Worm (Caenorhabditis elegans) whole organism, L1 larva: ENCODE data around the gene T19D12.9.

Source experiments
- ceh-82 ChIP-seq, 3 experiments: fragments of 150-350 bp in 1 of 3; sonication (generic microtip) in 2 of 3; optimal IDR thresholded peaks; 2 replicates each; lab custom pipeline; 2014 to 2017; ENCODE audit warnings: missing biosample characterization in 3 of 3, missing genetic modification characterization in 3 of 3
- ceh-88 ChIP-seq: fragments of 200-800 bp; sonication (Bioruptor generic); IDR thresholded peaks from 2 replicates; pipeline ENCODE4 v1.3.6; 2022; ENCODE audit warnings: missing genetic modification characterization, missing compliant biosample characterization
- dsc-1 ChIP-seq: sonication (generic microtip); optimal IDR thresholded peaks from 2 replicates; lab custom pipeline; 2016; ENCODE audit warnings: mild to moderate bottlenecking, missing genetic modification characterization, missing compliant biosample characterization
- efl-1 ChIP-seq, 4 experiments: fragments of 150-350 bp; optimal IDR thresholded peaks in 3 of 4; peaks in 1 of 4; 1 replicate in 1 of 4; 2 replicates in 3 of 4; lab custom pipeline; 2014; ENCODE audit warnings: missing biosample characterization in 2 of 4, missing genetic modification characterization in 2 of 4, missing genetic modification reagents in 2 of 4
- elt-3 ChIP-seq, 6 experiments: fragments of 150-350 bp in 1 of 6; sonication (generic microtip); optimal IDR thresholded peaks; 2 replicates each; lab custom pipeline; 2017 to 2018; ENCODE audit warnings: missing biosample characterization in 6 of 6, missing genetic modification characterization in 6 of 6, inconsistent platforms in 1 of 6
- ets-5 ChIP-seq: fragments of 200-800 bp; sonication (Bioruptor generic); IDR thresholded peaks from 2 replicates; pipeline ENCODE4 v1.3.6; 2022; ENCODE audit warnings: missing genetic modification characterization, missing compliant biosample characterization
- lsy-2 ChIP-seq, 2 experiments: fragments of 150-350 bp; optimal IDR thresholded peaks; 2 replicates each; lab custom pipeline; 2014; ENCODE audit warnings: missing biosample characterization in 2 of 2, missing genetic modification characterization in 2 of 2
- mep-1 ChIP-seq: fragments of 150-350 bp; optimal IDR thresholded peaks from 2 replicates; lab custom pipeline; 2014; ENCODE audit warnings: missing biosample characterization, missing genetic modification characterization
- nhr-11 ChIP-seq: fragments of 150-350 bp; optimal IDR thresholded peaks from 2 replicates; lab custom pipeline; 2014; ENCODE audit warnings: missing biosample characterization, missing genetic modification characterization
- nhr-90 ChIP-seq: sonication (generic microtip); optimal IDR thresholded peaks from 2 replicates; lab custom pipeline; 2016; ENCODE audit warnings: mild to moderate bottlenecking, missing genetic modification characterization, missing compliant biosample characterization; ENCODE audit not compliant: poor library complexity
- sup-37 ChIP-seq: fragments of 200-800 bp; sonication (Bioruptor generic); optimal IDR thresholded peaks from 2 replicates; lab custom pipeline; 2018; ENCODE audit warnings: mild to moderate bottlenecking, missing genetic modification characterization, missing compliant biosample characterization

DNA sequence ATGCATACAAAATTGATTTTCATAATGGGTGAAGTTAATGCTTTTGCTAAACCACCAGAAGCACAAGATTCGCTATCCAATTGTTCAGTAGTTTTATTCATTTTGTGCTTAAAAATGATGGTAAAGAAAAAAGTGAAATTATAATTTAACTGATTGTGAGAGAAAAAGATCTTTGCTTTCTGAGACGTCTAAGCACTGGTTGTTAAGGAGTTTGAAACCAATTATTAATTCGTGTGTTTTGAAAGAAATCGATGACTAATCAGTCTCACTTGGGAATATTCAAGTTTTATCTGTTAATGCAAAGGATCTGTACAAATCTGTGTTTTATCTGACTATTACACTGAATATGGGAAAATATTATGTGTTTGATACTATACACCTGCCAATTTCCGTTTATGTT lies 2.5 kb downstream of the T19D12.9 start, which contains the start of gene sra-26:
- TF ChIP-seq efl-1 (optimal IDR thresholded peaks at IDR 0.05; lab: Kevin White, UChicago) = no peak
- no peak for TF ChIP-seq efl-1 (GFP tag; optimal IDR thresholded peaks at IDR 0.05 in 1 of 2; lab: Kevin White, UChicago)
- no peak for TF ChIP-seq dsc-1
- no peak for TF ChIP-seq nhr-90 (tag; lab: Kevin White, UChicago)
- TF ChIP-seq lsy-2 (tag; optimal IDR thresholded peaks at IDR 0.05; lab: Kevin White, UChicago) = no peak
- no peak for TF ChIP-seq nhr-11 (tag; lab: Kevin White, UChicago)
- no peak for TF ChIP-seq ceh-82 (tag; optimal IDR thresholded peaks at IDR 0.05; lab: Kevin White, UChicago)
- no peak for TF ChIP-seq mep-1 (tag; lab: Kevin White, UChicago)
- TF ChIP-seq elt-3 (tag; optimal IDR thresholded peaks at IDR 0.05; lab: Kevin White, UChicago) = no peak
- no peak for TF ChIP-seq ceh-88 (GFP tag; lab: Robert Waterston, UW)
- no peak for TF ChIP-seq ets-5 (GFP tag; lab: Robert Waterston, UW)
- no peak for TF ChIP-seq sup-37 (GFP tag; lab: Kevin White, UChicago)
